Fruit fly (Drosophila melanogaster) whole organism, embryonic: ENCODE data around the gene CG8066.

Source experiments
- Atf3 ChIP-seq: fragments of 200-800 bp; sonication (Bioruptor generic); optimal IDR thresholded peaks from 3 replicates; lab custom pipeline; 2016; ENCODE audit warnings: missing biosample characterization, missing genetic modification characterization
- CG11085 ChIP-seq: fragments of 200-800 bp; sonication (Bioruptor generic); IDR thresholded peaks from 2 replicates; pipeline ENCODE4 v1.3.6; 2022; ENCODE audit warnings: missing biosample characterization, missing genetic modification characterization
- CG13123 ChIP-seq: fragments of 200-800 bp; sonication (Bioruptor generic); optimal IDR thresholded peaks from 2 replicates; lab custom pipeline; 2016; ENCODE audit warnings: missing biosample characterization, missing genetic modification characterization
- CG14014 ChIP-seq: fragments of 200-800 bp; sonication (Bioruptor generic); IDR thresholded peaks from 2 replicates; pipeline ENCODE4 v1.3.6; 2022; ENCODE audit warnings: missing biosample characterization, missing genetic modification characterization
- CG15479 ChIP-seq: fragments of 200-800 bp; sonication (Bioruptor generic); optimal IDR thresholded peaks from 3 replicates; lab custom pipeline; 2019; ENCODE audit warnings: missing biosample characterization, mild to moderate bottlenecking, missing genetic modification characterization, moderate library complexity
- CG17328 ChIP-seq: fragments of 200-800 bp; sonication (Bioruptor generic); IDR thresholded peaks from 2 replicates; pipeline ENCODE4 v1.3.6; 2022; ENCODE audit warnings: missing biosample characterization, missing genetic modification characterization
- CG17359 ChIP-seq: fragments of 200-800 bp; sonication (Bioruptor generic); optimal IDR thresholded peaks from 3 replicates; lab custom pipeline; 2018; ENCODE audit warnings: missing biosample characterization, mild to moderate bottlenecking, missing genetic modification characterization, moderate library complexity
- CG18011 ChIP-seq: fragments of 200-800 bp; sonication (Bioruptor generic); optimal IDR thresholded peaks from 2 replicates; lab custom pipeline; 2017; ENCODE audit warnings: missing biosample characterization, missing genetic modification characterization, mild to moderate bottlenecking, moderate library complexity, missing genotype
- CG2116 ChIP-seq: fragments of 200-800 bp; sonication (Bioruptor generic); optimal IDR thresholded peaks from 3 replicates; lab custom pipeline; 2018; ENCODE audit warnings: missing biosample characterization, mild to moderate bottlenecking, missing genetic modification characterization
- CG2875 ChIP-seq: fragments of 200-800 bp; sonication (Bioruptor generic); optimal IDR thresholded peaks from 2 replicates; lab custom pipeline; 2017; ENCODE audit warnings: missing biosample characterization, mild to moderate bottlenecking, missing genetic modification characterization, missing genetic modification reagents
- CG2889 ChIP-seq: fragments of 200-800 bp; sonication (Bioruptor generic); IDR thresholded peaks from 3 replicates; pipeline ENCODE4 v1.3.6; 2022; ENCODE audit warnings: missing biosample characterization, missing genetic modification characterization
- CG30403 ChIP-seq: fragments of 200-800 bp; sonication (Bioruptor generic); optimal IDR thresholded peaks from 3 replicates; lab custom pipeline; 2016; ENCODE audit warnings: missing biosample characterization, missing genetic modification characterization
- CG32532 ChIP-seq: fragments of 200-800 bp; sonication (Bioruptor generic); IDR thresholded peaks from 2 replicates; pipeline ENCODE4 v1.3.6; 2022; ENCODE audit warnings: missing biosample characterization, missing genetic modification characterization
- CG32772 ChIP-seq: fragments of 200-800 bp; sonication (Bioruptor generic); IDR thresholded peaks from 2 replicates; pipeline ENCODE4 v1.3.6; 2022; ENCODE audit warnings: missing biosample characterization, missing genetic modification characterization
- CG3726 ChIP-seq: fragments of 200-800 bp; sonication (Bioruptor generic); IDR thresholded peaks from 3 replicates; pipeline ENCODE4, ENCODE4 v1.3.6; 2022; ENCODE audit warnings: missing biosample characterization, missing genetic modification characterization
- CG4424 ChIP-seq: fragments of 200-800 bp; sonication (Bioruptor generic); optimal IDR thresholded peaks from 3 replicates; lab custom pipeline; 2016; ENCODE audit warnings: missing biosample characterization, missing genetic modification characterization
- CG4730 ChIP-seq: fragments of 200-800 bp; sonication (Bioruptor generic); IDR thresholded peaks from 2 replicates; pipeline ENCODE4 v1.3.6; 2022; ENCODE audit warnings: missing biosample characterization, missing genetic modification characterization
- CG6683 ChIP-seq: fragments of 200-800 bp; sonication (Bioruptor generic); optimal IDR thresholded peaks from 2 replicates; lab custom pipeline; 2017; ENCODE audit warnings: missing biosample characterization, mild to moderate bottlenecking, missing genetic modification characterization, missing genetic modification reagents
- CG6791 ChIP-seq: fragments of 200-800 bp; sonication (Bioruptor generic); IDR thresholded peaks from 3 replicates; pipeline ENCODE4 v1.3.6; 2022; ENCODE audit warnings: missing biosample characterization, missing genetic modification characterization; ENCODE audit not compliant: partially characterized antibody
- CG7963 ChIP-seq: fragments of 200-800 bp; sonication (Bioruptor generic); IDR thresholded peaks from 3 replicates; pipeline ENCODE4 v1.3.6; 2022; ENCODE audit warnings: missing biosample characterization, missing genetic modification characterization; ENCODE audit not compliant: partially characterized antibody
- Camta ChIP-seq: fragments of 200-800 bp; sonication (Bioruptor generic); optimal IDR thresholded peaks from 2 replicates; lab custom pipeline; 2016; ENCODE audit warnings: missing biosample characterization, missing genetic modification characterization
- CrebB ChIP-seq: fragments of 200-800 bp; sonication (Bioruptor generic); optimal IDR thresholded peaks from 3 replicates; lab custom pipeline; 2018; ENCODE audit warnings: missing biosample characterization, mild to moderate bottlenecking, missing genetic modification characterization
- H15 ChIP-seq: fragments of 200-800 bp; sonication (Bioruptor generic); IDR thresholded peaks from 3 replicates; pipeline ENCODE4 v1.3.6; 2022; ENCODE audit warnings: missing biosample characterization, missing genetic modification characterization
- Hsf ChIP-seq: fragments of 200-800 bp; sonication (Bioruptor generic); optimal IDR thresholded peaks from 3 replicates; lab custom pipeline; 2016; ENCODE audit warnings: missing biosample characterization, missing genetic modification characterization
- Lhr ChIP-seq: fragments of 200-800 bp; sonication (Bioruptor generic); optimal IDR thresholded peaks from 3 replicates; lab custom pipeline; 2017; ENCODE audit warnings: mild to moderate bottlenecking, missing biosample characterization, missing genetic modification reagents, missing genetic modification characterization
- Lpt ChIP-seq: fragments of >200 bp; optimal IDR thresholded peaks from 2 replicates; lab custom pipeline; 2018; ENCODE audit warnings: missing biosample characterization, missing genetic modification characterization
- Rfx ChIP-seq: fragments of 200-800 bp; sonication (Bioruptor generic); IDR thresholded peaks from 2 replicates; pipeline ENCODE4 v1.3.6; 2022; ENCODE audit warnings: missing biosample characterization, missing genetic modification characterization
- chif ChIP-seq, 2 experiments: fragments of 200-800 bp; sonication (Bioruptor generic); optimal IDR thresholded peaks; 3 replicates each; lab custom pipeline; 2016; ENCODE audit warnings: missing biosample characterization in 2 of 2, missing genetic modification characterization in 2 of 2
- chn ChIP-seq: fragments of 200-800 bp; sonication (Bioruptor generic); optimal IDR thresholded peaks from 2 replicates; lab custom pipeline; 2016; ENCODE audit warnings: missing biosample characterization, missing genetic modification characterization
- ci ChIP-seq: fragments of 200-800 bp; sonication (Bioruptor generic); IDR thresholded peaks from 3 replicates; pipeline ENCODE4 v1.3.6; 2022; ENCODE audit warnings: missing biosample characterization, missing genetic modification characterization
- corto ChIP-seq: fragments of 200-800 bp; sonication (Bioruptor generic); optimal IDR thresholded peaks from 2 replicates; lab custom pipeline; 2016; ENCODE audit warnings: missing biosample characterization, mild to moderate bottlenecking, missing genetic modification characterization, moderate library complexity
- dimm ChIP-seq: fragments of 200-800 bp; sonication (Bioruptor generic); IDR thresholded peaks from 2 replicates; pipeline ENCODE4 v1.3.6; 2022; ENCODE audit warnings: missing biosample characterization, missing genetic modification characterization
- dmrt99B ChIP-seq: fragments of 200-800 bp; sonication (Bioruptor generic); optimal IDR thresholded peaks from 2 replicates; lab custom pipeline; 2018; ENCODE audit warnings: missing biosample characterization, mild to moderate bottlenecking, missing genetic modification characterization, moderate library complexity
- eyg ChIP-seq: fragments of 200-800 bp; sonication (Bioruptor generic); optimal IDR thresholded peaks from 3 replicates; lab custom pipeline; 2016; ENCODE audit warnings: missing biosample characterization, missing genetic modification characterization
- ftz-f1 ChIP-seq: fragments of 200-800 bp; sonication (Bioruptor generic); optimal IDR thresholded peaks from 2 replicates; lab custom pipeline; 2016; ENCODE audit warnings: missing biosample characterization, missing genetic modification characterization
- gcm2 ChIP-seq: fragments of 200-800 bp; sonication (Bioruptor generic); optimal IDR thresholded peaks from 2 replicates; lab custom pipeline; 2016; ENCODE audit warnings: missing biosample characterization, missing genetic modification characterization
- grau ChIP-seq: fragments of 200-800 bp; optimal IDR thresholded peaks from 3 replicates; lab custom pipeline; 2019; ENCODE audit warnings: missing biosample characterization, mild to moderate bottlenecking, missing genetic modification characterization, moderate library complexity
- grn ChIP-seq: fragments of 200-800 bp; sonication (Bioruptor generic); optimal IDR thresholded peaks from 3 replicates; lab custom pipeline; 2017; ENCODE audit warnings: missing biosample characterization, missing genetic modification characterization
- ind ChIP-seq: fragments of 200-800 bp; sonication (Bioruptor generic); optimal IDR thresholded peaks from 3 replicates; lab custom pipeline; 2016; ENCODE audit warnings: missing biosample characterization, missing genetic modification characterization
- jing ChIP-seq: fragments of 200-800 bp; sonication (Bioruptor generic); optimal IDR thresholded peaks from 2 replicates; lab custom pipeline; 2018; ENCODE audit warnings: missing biosample characterization, mild to moderate bottlenecking, missing genetic modification characterization
- kay ChIP-seq: fragments of 200-800 bp; sonication (Bioruptor generic); optimal IDR thresholded peaks from 2 replicates; lab custom pipeline; 2016; ENCODE audit warnings: missing biosample characterization, missing genetic modification characterization
- p53 ChIP-seq: fragments of 200-800 bp; sonication (Bioruptor generic); optimal IDR thresholded peaks from 2 replicates; lab custom pipeline; 2016; ENCODE audit warnings: missing biosample characterization, missing genetic modification characterization
- peb ChIP-seq: fragments of 200-800 bp; sonication (Bioruptor generic); IDR thresholded peaks from 2 replicates; pipeline ENCODE4 v1.3.6; 2022; ENCODE audit warnings: missing biosample characterization, missing genetic modification characterization
- phol ChIP-seq: fragments of 200-800 bp; sonication (Bioruptor generic); optimal IDR thresholded peaks from 3 replicates; lab custom pipeline; 2018; ENCODE audit warnings: missing biosample characterization, mild to moderate bottlenecking, missing genetic modification characterization, moderate library complexity
- pum ChIP-seq: fragments of 200-800 bp; sonication (Bioruptor generic); optimal IDR thresholded peaks from 2 replicates; lab custom pipeline; 2016; ENCODE audit warnings: missing biosample characterization, missing genetic modification characterization
- pzg ChIP-seq: fragments of 200-800 bp; sonication (Bioruptor generic); optimal IDR thresholded peaks from 3 replicates; lab custom pipeline; 2018; ENCODE audit warnings: missing biosample characterization, mild to moderate bottlenecking, missing genetic modification characterization, moderate library complexity
- sim ChIP-seq: fragments of 200-800 bp; sonication (Bioruptor generic); IDR thresholded peaks from 2 replicates; pipeline ENCODE4 v1.3.6; 2022; ENCODE audit warnings: missing biosample characterization, missing genetic modification characterization
- sqz ChIP-seq: fragments of 200-800 bp; sonication (Bioruptor generic); optimal IDR thresholded peaks from 3 replicates; lab custom pipeline; 2018; ENCODE audit warnings: missing biosample characterization, mild to moderate bottlenecking, missing genetic modification characterization
- stc ChIP-seq: fragments of 200-800 bp; sonication (Bioruptor generic); IDR thresholded peaks from 2 replicates; pipeline ENCODE4 v1.3.6; 2022; ENCODE audit warnings: missing biosample characterization, missing genetic modification characterization
- tap ChIP-seq: fragments of 200-800 bp; optimal IDR thresholded peaks from 3 replicates; lab custom pipeline; 2019; ENCODE audit warnings: missing biosample characterization, mild to moderate bottlenecking, missing genetic modification characterization, moderate library complexity

CG8066 gene

dm6 chr3R:14608892-14609692 is 40.4 kb upstream of the CG8066 start, which contains the start of gene CG14853 (continued):
- TF ChIP-seq kay (GFP tag; lab: Kevin White, UChicago), result peak; percentile 59
- TF ChIP-seq CG17328 (GFP tag; lab: Robert Waterston, UW), result peak; percentile 82
- TF ChIP-seq eyg, result peak; percentile 4
- TF ChIP-seq CG32532 (GFP tag; lab: Robert Waterston, UW), result peak; percentile 76
- TF ChIP-seq corto (GFP tag; lab: Kevin White, UChicago), result no peak
- peak; percentile 34 for TF ChIP-seq tap (tag; lab: Kevin White, UChicago)
- TF ChIP-seq stc (GFP tag; lab: Robert Waterston, UW), result peak; percentile 76
- no peak for TF ChIP-seq Camta (GFP tag; lab: Kevin White, UChicago)
- peak; percentile 34 for TF ChIP-seq grn (GFP tag; lab: Kevin White, UChicago)
- peak; percentile 50 for TF ChIP-seq sqz
- no peak for TF ChIP-seq ftz-f1
- peak; percentile 17; the same call in 1 of the 2 replicates for TF ChIP-seq dimm
- peak; percentile 55 for TF ChIP-seq jing (GFP tag; lab: Kevin White, UChicago)
- peak; percentile 56 for TF ChIP-seq H15
- peak; percentile 14 for TF ChIP-seq CrebB (tag; lab: Kevin White, UChicago)
- no peak for TF ChIP-seq CG3726 (GFP tag; lab: Robert Waterston, UW)
- peak; percentile 33 for TF ChIP-seq CG13123 (GFP tag; lab: Kevin White, UChicago)
- TF ChIP-seq CG17359 (tag; lab: Kevin White, UChicago), result peak; percentile 84
- no peak for TF ChIP-seq gcm2 (GFP tag; lab: Kevin White, UChicago)
- TF ChIP-seq phol (tag; lab: Kevin White, UChicago), result peak; percentile 83
- peak; percentile 50 for TF ChIP-seq CG18011 (GFP tag; lab: Kevin White, UChicago)
- peak; percentile 57 for TF ChIP-seq CG2875 (GFP tag; lab: Kevin White, UChicago)
- TF ChIP-seq CG6791 (GFP tag; lab: Robert Waterston, UW), result no peak
- TF ChIP-seq CG6683 (GFP tag; lab: Kevin White, UChicago), result peak; percentile 29
- TF ChIP-seq pum (GFP tag; lab: Kevin White, UChicago), result no peak
- peak; percentile 88 for TF ChIP-seq ci (GFP tag; lab: Robert Waterston, UW)
- no peak; the same call in 1 of the 2 replicates for TF ChIP-seq peb (GFP tag; lab: Robert Waterston, UW)
- no peak for TF ChIP-seq Lpt
- TF ChIP-seq CG7963 (GFP tag; lab: Robert Waterston, UW), result no peak
- peak; percentile 1 for TF ChIP-seq CG15479 (GFP tag; lab: Kevin White, UChicago)
- peak; percentile 62 for TF ChIP-seq ind (GFP tag; lab: Kevin White, UChicago)
- peak; percentile 4 to 14 for TF ChIP-seq chif (GFP tag; optimal IDR thresholded peaks at IDR 0.05; lab: Kevin White, UChicago)
- TF ChIP-seq dmrt99B (tag; lab: Kevin White, UChicago), result peak; percentile 90
- TF ChIP-seq CG14014 (GFP tag; lab: Robert Waterston, UW), result peak; percentile 74
- TF ChIP-seq CG4424, result peak; percentile 60
- peak; percentile 48 for TF ChIP-seq CG32772
- peak; percentile 63 for TF ChIP-seq CG30403 (GFP tag; lab: Kevin White, UChicago)
- peak; percentile 14 for TF ChIP-seq chn (GFP tag; lab: Kevin White, UChicago)
- TF ChIP-seq CG2116 (GFP tag; lab: Kevin White, UChicago), result peak; percentile 53
- peak; percentile 4; the same call in 1 of the 2 replicates for TF ChIP-seq sim (GFP tag; lab: Robert Waterston, UW)
- peak; percentile 53 for TF ChIP-seq CG4730
- peak; percentile 54; the same call in 2 of the 3 replicates for TF ChIP-seq CG2889 (GFP tag; lab: Robert Waterston, UW)
- no peak for TF ChIP-seq p53 (GFP tag; lab: Kevin White, UChicago)
- TF ChIP-seq pzg (GFP tag; lab: Kevin White, UChicago), result no peak
- peak; percentile 53 for TF ChIP-seq Hsf (GFP tag; lab: Kevin White, UChicago)
- TF ChIP-seq grau (tag; lab: Kevin White, UChicago), result peak; percentile 92
- no peak for TF ChIP-seq Atf3 (GFP tag; lab: Kevin White, UChicago)
- peak; percentile 14; the same call in 1 of the 2 replicates for TF ChIP-seq CG11085 (GFP tag; lab: Robert Waterston, UW)
- TF ChIP-seq Rfx, result peak; percentile 4; the same call in 1 of the 2 replicates
- peak; percentile 22 for TF ChIP-seq Lhr (GFP tag; lab: Kevin White, UChicago)
